Worm (Caenorhabditis elegans) whole organism, L4 larva: Measurements from ENCODE around the gene eea-1.

Experiments used
- F10B5.3 ChIP-seq: sonication (generic microtip); optimal IDR thresholded peaks from 2 replicates; lab custom pipeline; 2016; ENCODE audit warnings: mild to moderate bottlenecking, missing genetic modification characterization, missing compliant biosample characterization
- F37D6.2 ChIP-seq: sonication (generic microtip); optimal IDR thresholded peaks from 2 replicates; lab custom pipeline; 2016; ENCODE audit warnings: mild to moderate bottlenecking, missing genetic modification characterization, missing compliant biosample characterization
- Y105C5A.15 ChIP-seq: fragments of 200-800 bp; sonication (Bioruptor generic); IDR thresholded peaks from 2 replicates; pipeline ENCODE4 v1.3.6; 2022; ENCODE audit warnings: missing genetic modification characterization, missing compliant biosample characterization
- Y48G9A.11 ChIP-seq: fragments of 200-800 bp; sonication (Bioruptor generic); IDR thresholded peaks from 2 replicates; pipeline ENCODE4 v1.3.6; 2022; ENCODE audit warnings: missing genetic modification reagents, missing genetic modification characterization, missing compliant biosample characterization
- Y5F2A.4 ChIP-seq: fragments of 200-800 bp; sonication (Bioruptor generic); optimal IDR thresholded peaks from 2 replicates; lab custom pipeline; 2018; ENCODE audit warnings: mild to moderate bottlenecking, missing genetic modification characterization, missing compliant biosample characterization
- Y75B8A.6 ChIP-seq: fragments of 200-800 bp; sonication (Bioruptor generic); IDR thresholded peaks from 2 replicates; pipeline ENCODE4 v1.3.6; 2022; ENCODE audit warnings: missing genetic modification reagents, missing genetic modification characterization, missing compliant biosample characterization
- aha-1 ChIP-seq: fragments of 150-350 bp; peaks from one replicate; lab custom pipeline; 2014; ENCODE audit warnings: missing biosample characterization, missing genetic modification characterization
- aly-2 ChIP-seq: sonication (generic microtip); optimal IDR thresholded peaks from 2 replicates; lab custom pipeline; 2018; ENCODE audit warnings: missing biosample characterization, missing genetic modification characterization
- attf-4 ChIP-seq: sonication (generic microtip); optimal IDR thresholded peaks from 3 replicates; lab custom pipeline; 2017; ENCODE audit warnings: missing biosample characterization, missing genetic modification characterization
- ceh-28 ChIP-seq: fragments of 150-350 bp; optimal IDR thresholded peaks from 2 replicates; lab custom pipeline; 2014; ENCODE audit warnings: missing biosample characterization, missing genetic modification reagents, missing genetic modification characterization
- ceh-32 ChIP-seq: sonication (generic microtip); optimal IDR thresholded peaks from 2 replicates; lab custom pipeline; 2016; ENCODE audit warnings: mild to moderate bottlenecking, missing genetic modification characterization, missing compliant biosample characterization; ENCODE audit not compliant: poor library complexity
- ceh-82 ChIP-seq: sonication (generic microtip); optimal IDR thresholded peaks from 2 replicates; lab custom pipeline; 2017; ENCODE audit warnings: missing biosample characterization, missing genetic modification characterization
- daf-16 ChIP-seq, 3 experiments: sonication (generic microtip); optimal IDR thresholded peaks; 2 replicates each; lab custom pipeline; 2016 to 2017; ENCODE audit warnings: missing genetic modification characterization in 3 of 3, missing genetic modification reagents in 3 of 3, mild to moderate bottlenecking in 2 of 3, missing compliant biosample characterization in 2 of 3, missing biosample characterization in 1 of 3, moderate library complexity in 1 of 3
- daf-19 ChIP-seq: fragments of 200-800 bp; sonication (Bioruptor generic); conservative IDR thresholded peaks from 2 replicates; pipeline ENCODE4 v1.3.6; 2022; ENCODE audit warnings: missing genetic modification characterization, missing compliant biosample characterization
- dmd-9 ChIP-seq: fragments of 200-800 bp; sonication (Bioruptor generic); IDR thresholded peaks from 2 replicates; pipeline ENCODE4 v1.3.6; 2022; ENCODE audit warnings: missing genetic modification reagents, missing genetic modification characterization, missing compliant biosample characterization
- dpl-1 ChIP-seq: fragments of 150-350 bp; optimal IDR thresholded peaks from 2 replicates; lab custom pipeline; 2014; ENCODE audit warnings: missing biosample characterization, missing genetic modification reagents, missing genetic modification characterization
- dve-1 ChIP-seq: sonication (generic microtip); optimal IDR thresholded peaks from 2 replicates; lab custom pipeline; 2017; ENCODE audit warnings: antibody characterized with exemption, mild to moderate bottlenecking, missing genetic modification characterization, missing compliant biosample characterization; ENCODE audit not compliant: insufficient read depth
- fos-1 ChIP-seq: fragments of 150-350 bp; optimal IDR thresholded peaks from 2 replicates; lab custom pipeline; 2014; ENCODE audit warnings: missing biosample characterization, missing genetic modification characterization
- hlh-11 ChIP-seq: fragments of 200-800 bp; sonication (Bioruptor generic); optimal IDR thresholded peaks from 2 replicates; lab custom pipeline; 2018; ENCODE audit warnings: mild to moderate bottlenecking, missing genetic modification characterization, missing compliant biosample characterization
- hmg-1.1 ChIP-seq: fragments of 200-800 bp; sonication (Bioruptor generic); IDR thresholded peaks from 2 replicates; pipeline ENCODE4 v1.3.6; 2022; ENCODE audit warnings: missing genetic modification reagents, missing genetic modification characterization, missing compliant biosample characterization
- jun-1 ChIP-seq: fragments of 150-350 bp; optimal IDR thresholded peaks from 2 replicates; lab custom pipeline; 2014; ENCODE audit warnings: missing biosample characterization, missing genetic modification reagents, missing genetic modification characterization
- lim-7 ChIP-seq: fragments of 200-800 bp; sonication (Bioruptor generic); IDR thresholded peaks from 2 replicates; pipeline ENCODE4 v1.3.6; 2022; ENCODE audit warnings: missing genetic modification characterization, missing compliant biosample characterization
- lin-29 ChIP-seq: fragments of 200-800 bp; sonication (Bioruptor generic); IDR thresholded peaks from 2 replicates; pipeline ENCODE4 v1.3.6; 2022; ENCODE audit warnings: missing genetic modification reagents, missing genetic modification characterization, missing compliant biosample characterization
- lin-38 ChIP-seq: fragments of 200-800 bp; sonication (Bioruptor generic); IDR thresholded peaks from 2 replicates; pipeline ENCODE4 v1.3.6; 2022; ENCODE audit warnings: missing genetic modification reagents, missing genetic modification characterization, missing compliant biosample characterization
- nhr-111 ChIP-seq: fragments of 200-800 bp; sonication (Bioruptor generic); optimal IDR thresholded peaks from 2 replicates; lab custom pipeline; 2018; ENCODE audit warnings: mild to moderate bottlenecking, missing genetic modification characterization, missing compliant biosample characterization
- nhr-237 ChIP-seq: sonication (generic microtip); optimal IDR thresholded peaks from 2 replicates; lab custom pipeline; 2017; ENCODE audit warnings: missing biosample characterization, missing genetic modification characterization
- nhr-28 ChIP-seq: fragments of 150-350 bp; optimal IDR thresholded peaks from 2 replicates; lab custom pipeline; 2014; ENCODE audit warnings: missing biosample characterization, missing genetic modification characterization
- nhr-41 ChIP-seq: fragments of 200-800 bp; sonication (Bioruptor generic); IDR thresholded peaks from 2 replicates; pipeline ENCODE4 v1.3.6; 2022; ENCODE audit warnings: missing genetic modification reagents, missing genetic modification characterization, missing compliant biosample characterization
- nhr-76 ChIP-seq: fragments of 150-350 bp; optimal IDR thresholded peaks from 2 replicates; lab custom pipeline; 2014; ENCODE audit warnings: missing biosample characterization, missing genetic modification characterization
- nhr-77 ChIP-seq: fragments of 150-350 bp; optimal IDR thresholded peaks from 2 replicates; lab custom pipeline; 2014; ENCODE audit warnings: missing biosample characterization, missing genetic modification characterization
- saeg-2 ChIP-seq: fragments of 200-800 bp; sonication (Bioruptor generic); IDR thresholded peaks from 2 replicates; pipeline ENCODE4 v1.3.6; 2022; ENCODE audit warnings: missing genetic modification reagents, missing genetic modification characterization, missing compliant biosample characterization
- tag-97 ChIP-seq: fragments of 200-800 bp; sonication (Bioruptor generic); IDR thresholded peaks from 2 replicates; pipeline ENCODE4 v1.3.6; 2022; ENCODE audit warnings: missing genetic modification characterization, missing compliant biosample characterization
- unc-130 ChIP-seq: sonication (generic microtip); optimal IDR thresholded peaks from 2 replicates; lab custom pipeline; 2016; ENCODE audit warnings: missing genetic modification reagents, missing genetic modification characterization, missing compliant biosample characterization
- unc-62 ChIP-seq, 3 experiments: fragments of 150-350 bp in 1 of 3; sonication (generic microtip); optimal IDR thresholded peaks in 2 of 3; peaks in 1 of 3; 1 replicate in 1 of 3; 2 replicates in 2 of 3; lab custom pipeline; 2014 to 2017; ENCODE audit warnings: missing biosample characterization in 3 of 3, missing genetic modification characterization in 3 of 3, missing genetic modification reagents in 3 of 3, missing genotype in 1 of 3
- zfp-2 ChIP-seq: sonication (generic microtip); optimal IDR thresholded peaks from 2 replicates; lab custom pipeline; 2016; ENCODE audit warnings: mild to moderate bottlenecking, missing genetic modification characterization, missing compliant biosample characterization
- zip-11 ChIP-seq: fragments of 200-800 bp; sonication (Bioruptor generic); IDR thresholded peaks from 2 replicates; pipeline ENCODE4 v1.3.6; 2022; ENCODE audit warnings: missing genetic modification characterization, missing compliant biosample characterization

eea-1 gene

ce11 chrV:13497322-13497847 is at the start of gene eea-1, which contains the start of gene gut-2 (continued):
- TF ChIP-seq fos-1 (tag; lab: Kevin White, UChicago), result no peak
- no peak for TF ChIP-seq attf-4 (tag; lab: Kevin White, UChicago)
- no peak for TF ChIP-seq jun-1 (tag; lab: Kevin White, UChicago)
- no peak for TF ChIP-seq ceh-82 (tag; lab: Kevin White, UChicago)
- TF ChIP-seq daf-16 (GFP tag; optimal IDR thresholded peaks at IDR 0.05; lab: Kevin White, UChicago), result no peak
- no peak for TF ChIP-seq daf-16 (tag; optimal IDR thresholded peaks at IDR 0.05; lab: Kevin White, UChicago)
- TF ChIP-seq nhr-76 (tag; lab: Kevin White, UChicago), result no peak
- TF ChIP-seq zfp-2 (tag; lab: Kevin White, UChicago), result no peak
- TF ChIP-seq lim-7 (GFP tag; lab: Robert Waterston, UW), result no peak
- TF ChIP-seq ceh-28 (tag; lab: Kevin White, UChicago), result no peak
- no peak for TF ChIP-seq zip-11 (GFP tag; lab: Robert Waterston, UW)
- peak; percentile 66 for TF ChIP-seq dpl-1 (GFP tag; lab: Kevin White, UChicago)

- TF ChIP-seq hlh-11 (no peak), aly-2 (tag; lab: Kevin White, UChicago) (no peak), ceh-32 (tag; lab: Kevin White, UChicago) (no peak), hmg-1.1 (GFP tag; lab: Robert Waterston, UW) (no peak), aha-1 (tag; lab: Kevin White, UChicago) (no peak), F10B5.3 (tag; lab: Kevin White, UChicago) (no peak), lin-38 (no peak), daf-19 (GFP tag; lab: Robert Waterston, UW) (no peak), Y75B8A.6 (GFP tag; lab: Robert Waterston, UW) (no peak), tag-97 (GFP tag; lab: Robert Waterston, UW) (no peak), dmd-9 (GFP tag; lab: Robert Waterston, UW) (no peak), saeg-2 (no peak), lin-29 (no peak), F37D6.2 (tag; lab: Kevin White, UChicago) (no peak), nhr-111 (no peak)
Measured at ce11 chrV:13536058-13536579, 38.9 kb upstream of the eea-1 start, which contains the start of gene frpr-5. Gene frpr-5, minus strand, starts transcription at chrV:13536108.

ce11 chrV:13532469-13532868 is 35.3 kb upstream of the eea-1 start:
- TF ChIP-seq Y5F2A.4 (GFP tag; lab: Kevin White, UChicago) (no peak), Y48G9A.11 (GFP tag; lab: Robert Waterston, UW) (no peak), ceh-82 (tag; lab: Kevin White, UChicago) (no peak), nhr-237 (tag; lab: Kevin White, UChicago) (no peak), saeg-2 (no peak), nhr-77 (no peak), dve-1 (tag; lab: Kevin White, UChicago) (peak; percentile 46), jun-1 (tag; lab: Kevin White, UChicago) (no peak), unc-130 (GFP tag; lab: Kevin White, UChicago) (no peak), F37D6.2 (tag; lab: Kevin White, UChicago) (no peak), nhr-41 (no peak), fos-1 (tag; lab: Kevin White, UChicago) (no peak), ceh-28 (tag; lab: Kevin White, UChicago) (no peak), unc-62 (GFP tag; optimal IDR thresholded peaks at IDR 0.05 in 1 of 2; lab: Kevin White, UChicago) (no peak), unc-62 (tag; optimal IDR thresholded peaks at IDR 0.05; lab: Kevin White, UChicago) (no peak), daf-16 (GFP tag; optimal IDR thresholded peaks at IDR 0.05; lab: Kevin White, UChicago) (no peak), daf-16 (tag; optimal IDR thresholded peaks at IDR 0.05; lab: Kevin White, UChicago) (peak; percentile 99), Y105C5A.15 (GFP tag; lab: Robert Waterston, UW) (no peak), nhr-28 (tag; lab: Kevin White, UChicago) (peak; percentile 21)
- TF ChIP-seq, all 104 proteins: peak for 3
